Fruit fly (Drosophila melanogaster) whole organism, embryonic: ENCODE measurements around the gene SNRPG.
A peak's percentile ranks its signal among the peaks of the same experiment; 100 is the strongest.

Experiments
- ATbp ChIP-seq: fragments of 200-800 bp; sonication (Bioruptor generic); optimal IDR thresholded peaks from 2 replicates; lab custom pipeline; 2017; ENCODE audit warnings: missing biosample characterization, mild to moderate bottlenecking, missing genetic modification characterization, missing genetic modification reagents
- B-H2 ChIP-seq: fragments of 200-800 bp; sonication (Bioruptor generic); optimal IDR thresholded peaks from 2 replicates; lab custom pipeline; 2018; ENCODE audit warnings: missing biosample characterization, mild to moderate bottlenecking, missing genetic modification characterization
- CG10209 ChIP-seq: fragments of 200-800 bp; sonication (Bioruptor generic); optimal IDR thresholded peaks from 3 replicates; lab custom pipeline; 2017; ENCODE audit warnings: missing biosample characterization, mild to moderate bottlenecking, missing genetic modification characterization, missing genetic modification reagents
- CG10267 ChIP-seq: fragments of 200-800 bp; sonication (Bioruptor generic); optimal IDR thresholded peaks from 2 replicates; lab custom pipeline; 2018; ENCODE audit warnings: missing biosample characterization, mild to moderate bottlenecking, missing genetic modification characterization, moderate library complexity
- CG15269 ChIP-seq: fragments of 200-800 bp; sonication (Bioruptor generic); optimal IDR thresholded peaks from 2 replicates; lab custom pipeline; 2018; ENCODE audit warnings: missing biosample characterization, mild to moderate bottlenecking, missing genetic modification characterization, moderate library complexity
- CG16779 ChIP-seq: fragments of 200-800 bp; sonication (Bioruptor generic); IDR thresholded peaks from 2 replicates; pipeline ENCODE4 v1.3.6; 2022; ENCODE audit warnings: missing biosample characterization, missing genetic modification characterization
- CG17385 ChIP-seq: fragments of 200-800 bp; sonication (Bioruptor generic); optimal IDR thresholded peaks from 3 replicates; lab custom pipeline; 2018; ENCODE audit warnings: missing biosample characterization, mild to moderate bottlenecking, missing genetic modification characterization
- CG18011 ChIP-seq: fragments of 200-800 bp; sonication (Bioruptor generic); optimal IDR thresholded peaks from 2 replicates; lab custom pipeline; 2017; ENCODE audit warnings: missing biosample characterization, missing genetic modification characterization, mild to moderate bottlenecking, moderate library complexity, missing genotype
- CG2202 ChIP-seq: fragments of 200-800 bp; sonication (Bioruptor generic); optimal IDR thresholded peaks from 2 replicates; lab custom pipeline; 2018; ENCODE audit warnings: missing biosample characterization, mild to moderate bottlenecking, missing genetic modification characterization
- CG32772 ChIP-seq: fragments of 200-800 bp; sonication (Bioruptor generic); IDR thresholded peaks from 2 replicates; pipeline ENCODE4 v1.3.6; 2022; ENCODE audit warnings: missing biosample characterization, missing genetic modification characterization
- CG42726 ChIP-seq: fragments of 200-800 bp; sonication (Bioruptor generic); IDR thresholded peaks from 2 replicates; pipeline ENCODE4 v1.3.6; 2022; ENCODE audit warnings: missing biosample characterization, missing genetic modification characterization; ENCODE audit not compliant: partially characterized antibody
- CG4404 ChIP-seq: fragments of 200-800 bp; sonication (Bioruptor generic); IDR thresholded peaks from 2 replicates; pipeline ENCODE4 v1.3.6; 2022; ENCODE audit warnings: missing biosample characterization, missing genetic modification characterization
- CG5180 ChIP-seq: fragments of 200-800 bp; sonication (Bioruptor generic); optimal IDR thresholded peaks from 3 replicates; lab custom pipeline; 2017; ENCODE audit warnings: missing biosample characterization, missing genetic modification characterization, mild to moderate bottlenecking, moderate library complexity, missing genetic modification reagents
- CG6854 ChIP-seq: fragments of 200-800 bp; sonication (Bioruptor generic); optimal IDR thresholded peaks from 3 replicates; lab custom pipeline; 2017; ENCODE audit warnings: missing biosample characterization, mild to moderate bottlenecking, missing genetic modification characterization
- CG7745 ChIP-seq: fragments of 200-800 bp; sonication (Bioruptor generic); optimal IDR thresholded peaks from 2 replicates; lab custom pipeline; 2018; ENCODE audit warnings: missing biosample characterization, mild to moderate bottlenecking, missing genetic modification characterization, moderate library complexity
- CG7987 ChIP-seq: fragments of 200-800 bp; sonication (Bioruptor generic); optimal IDR thresholded peaks from 2 replicates; lab custom pipeline; 2018; ENCODE audit warnings: missing biosample characterization, mild to moderate bottlenecking, missing genetic modification characterization, moderate library complexity
- CG8359 ChIP-seq: fragments of 200-800 bp; sonication (Bioruptor generic); optimal IDR thresholded peaks from 2 replicates; lab custom pipeline; 2017; ENCODE audit warnings: missing biosample characterization, mild to moderate bottlenecking, missing genetic modification characterization, borderline replicate concordance
- CG9437 ChIP-seq: fragments of 200-800 bp; sonication (Bioruptor generic); optimal IDR thresholded peaks from 2 replicates; lab custom pipeline; 2018; ENCODE audit warnings: missing biosample characterization, mild to moderate bottlenecking, missing genetic modification characterization
- CG9727 ChIP-seq: fragments of 200-800 bp; sonication (Bioruptor generic); optimal IDR thresholded peaks from 3 replicates; lab custom pipeline; 2017; ENCODE audit warnings: missing biosample characterization, mild to moderate bottlenecking, missing genetic modification characterization
- D ChIP-seq, 2 experiments: fragments of 200-800 bp in 1 of 2; fragments of >200 bp in 1 of 2; sonication (Bioruptor generic) in 1 of 2; optimal IDR thresholded peaks; 2 replicates in 1 of 2; 3 replicates in 1 of 2; lab custom pipeline; 2017; ENCODE audit warnings: mild to moderate bottlenecking in 1 of 2, missing biosample characterization in 1 of 2, missing genetic modification characterization in 1 of 2, missing genetic modification reagents in 1 of 2
- D19B ChIP-seq: fragments of 200-800 bp; sonication (Bioruptor generic); optimal IDR thresholded peaks from 2 replicates; lab custom pipeline; 2017; ENCODE audit warnings: missing biosample characterization, mild to moderate bottlenecking, missing genetic modification characterization
- HLH54F ChIP-seq: fragments of 200-800 bp; sonication (Bioruptor generic); optimal IDR thresholded peaks from 3 replicates; lab custom pipeline; 2016; ENCODE audit warnings: missing biosample characterization, missing genetic modification characterization
- Oaz ChIP-seq: fragments of 200-800 bp; sonication (Bioruptor generic); IDR thresholded peaks from 2 replicates; pipeline ENCODE4 v1.3.6; 2022; ENCODE audit warnings: missing biosample characterization, missing genetic modification characterization
- Optix ChIP-seq: fragments of 200-800 bp; sonication (Bioruptor generic); IDR thresholded peaks from 3 replicates; pipeline ENCODE4 v1.3.6; 2022; ENCODE audit warnings: missing biosample characterization, missing genetic modification characterization
- Poxn ChIP-seq: fragments of 200-800 bp; sonication (Bioruptor generic); IDR thresholded peaks from 2 replicates; pipeline ENCODE4 v1.3.6; 2022; ENCODE audit warnings: missing biosample characterization, missing genetic modification characterization
- Sry-β ChIP-seq: fragments of 200-800 bp; sonication (Bioruptor generic); optimal IDR thresholded peaks from 2 replicates; lab custom pipeline; 2018; ENCODE audit warnings: missing biosample characterization, mild to moderate bottlenecking, missing genetic modification characterization, moderate library complexity
- aop ChIP-seq: fragments of 200-800 bp; sonication (Bioruptor generic); IDR thresholded peaks from 2 replicates; pipeline ENCODE4 v1.3.6; 2022; ENCODE audit warnings: missing biosample characterization, missing genetic modification characterization
- az2 ChIP-seq: fragments of 200-800 bp; sonication (Bioruptor generic); optimal IDR thresholded peaks from 3 replicates; lab custom pipeline; 2016; ENCODE audit warnings: missing biosample characterization, missing genetic modification characterization
- bcd ChIP-seq: fragments of 200-800 bp; sonication (Bioruptor generic); optimal IDR thresholded peaks from 2 replicates; lab custom pipeline; 2017; ENCODE audit warnings: missing biosample characterization, mild to moderate bottlenecking, missing genetic modification characterization
- bowl ChIP-seq: fragments of 200-800 bp; sonication (Bioruptor generic); IDR thresholded peaks from 2 replicates; pipeline ENCODE4 v1.3.6; 2022; ENCODE audit warnings: missing biosample characterization, missing genetic modification characterization
- btn ChIP-seq: fragments of 200-800 bp; sonication (Bioruptor generic); optimal IDR thresholded peaks from 2 replicates; lab custom pipeline; 2016; ENCODE audit warnings: missing biosample characterization, missing genetic modification characterization
- caup ChIP-seq: fragments of 200-800 bp; sonication (Bioruptor generic); optimal IDR thresholded peaks from 3 replicates; lab custom pipeline; 2017; ENCODE audit warnings: missing biosample characterization, mild to moderate bottlenecking, missing genetic modification characterization, moderate library complexity; ENCODE audit not compliant: severe bottlenecking
- ewg ChIP-seq: fragments of 200-800 bp; sonication (Bioruptor generic); optimal IDR thresholded peaks from 3 replicates; lab custom pipeline; 2017; ENCODE audit warnings: mild to moderate bottlenecking, missing biosample characterization, missing genetic modification reagents, missing genetic modification characterization
- gem ChIP-seq: fragments of 200-800 bp; sonication (Bioruptor generic); optimal IDR thresholded peaks from 2 replicates; lab custom pipeline; 2019; ENCODE audit warnings: missing biosample characterization, mild to moderate bottlenecking, missing genetic modification characterization, moderate library complexity
- her ChIP-seq: fragments of 200-800 bp; sonication (Bioruptor generic); optimal IDR thresholded peaks from 2 replicates; lab custom pipeline; 2016; ENCODE audit warnings: missing biosample characterization, missing genetic modification characterization
- kah ChIP-seq: fragments of 200-800 bp; sonication (Bioruptor generic); optimal IDR thresholded peaks from 2 replicates; lab custom pipeline; 2018; ENCODE audit warnings: missing biosample characterization, mild to moderate bottlenecking, missing genetic modification characterization
- prd ChIP-seq, 3 experiments: fragments of >200 bp in 2 of 3; fragments of 200-800 bp in 1 of 3; sonication (Bioruptor generic) in 1 of 3; optimal IDR thresholded peaks in 2 of 3; IDR thresholded peaks in 1 of 3; 2 replicates in 2 of 3; 3 replicates in 1 of 3; pipeline versions ENCODE4 v1.3.6 to Lab custom; 2017 to 2022; ENCODE audit warnings: missing biosample characterization in 1 of 3, missing genetic modification characterization in 1 of 3
- pros ChIP-seq: fragments of 200-800 bp; sonication (Bioruptor generic); optimal IDR thresholded peaks from 3 replicates; lab custom pipeline; 2019; ENCODE audit warnings: missing biosample characterization, mild to moderate bottlenecking, missing genetic modification characterization, moderate library complexity
- psq ChIP-seq: fragments of 200-800 bp; sonication (Bioruptor generic); optimal IDR thresholded peaks from 2 replicates; lab custom pipeline; 2017; ENCODE audit warnings: missing biosample characterization, missing genetic modification characterization
- scrt ChIP-seq: fragments of 200-800 bp; sonication (Bioruptor generic); optimal IDR thresholded peaks from 2 replicates; lab custom pipeline; 2018; ENCODE audit warnings: missing biosample characterization, mild to moderate bottlenecking, missing genetic modification characterization, moderate library complexity
- slbo ChIP-seq: fragments of 200-800 bp; sonication (Bioruptor generic); IDR thresholded peaks from 2 replicates; pipeline ENCODE4 v1.3.6; 2022; ENCODE audit warnings: missing biosample characterization, missing genetic modification characterization
- sob ChIP-seq: fragments of 200-800 bp; sonication (Bioruptor generic); IDR thresholded peaks from 2 replicates; pipeline ENCODE4 v1.3.6; 2022; ENCODE audit warnings: missing biosample characterization, missing genetic modification characterization
- tgo ChIP-seq: fragments of 200-800 bp; sonication (Bioruptor generic); IDR thresholded peaks from 3 replicates; pipeline ENCODE4 v1.3.6; 2022; ENCODE audit warnings: missing biosample characterization, missing genetic modification characterization
- ttk ChIP-seq: fragments of 200-800 bp; sonication (Bioruptor generic); IDR thresholded peaks from 2 replicates; pipeline ENCODE4 v2.1.2; 2022; ENCODE audit warnings: missing biosample characterization, missing genetic modification characterization
- tup ChIP-seq: fragments of 200-800 bp; sonication (Bioruptor generic); optimal IDR thresholded peaks from 2 replicates; lab custom pipeline; 2016; ENCODE audit warnings: missing biosample characterization, mild to moderate bottlenecking, missing genetic modification characterization, moderate library complexity
- unc-4 ChIP-seq: fragments of 200-800 bp; sonication (Bioruptor generic); IDR thresholded peaks from 2 replicates; pipeline ENCODE4 v1.3.6; 2022; ENCODE audit warnings: missing biosample characterization, missing genetic modification characterization; ENCODE audit not compliant: partially characterized antibody

The SNRPG gene

DNA sequence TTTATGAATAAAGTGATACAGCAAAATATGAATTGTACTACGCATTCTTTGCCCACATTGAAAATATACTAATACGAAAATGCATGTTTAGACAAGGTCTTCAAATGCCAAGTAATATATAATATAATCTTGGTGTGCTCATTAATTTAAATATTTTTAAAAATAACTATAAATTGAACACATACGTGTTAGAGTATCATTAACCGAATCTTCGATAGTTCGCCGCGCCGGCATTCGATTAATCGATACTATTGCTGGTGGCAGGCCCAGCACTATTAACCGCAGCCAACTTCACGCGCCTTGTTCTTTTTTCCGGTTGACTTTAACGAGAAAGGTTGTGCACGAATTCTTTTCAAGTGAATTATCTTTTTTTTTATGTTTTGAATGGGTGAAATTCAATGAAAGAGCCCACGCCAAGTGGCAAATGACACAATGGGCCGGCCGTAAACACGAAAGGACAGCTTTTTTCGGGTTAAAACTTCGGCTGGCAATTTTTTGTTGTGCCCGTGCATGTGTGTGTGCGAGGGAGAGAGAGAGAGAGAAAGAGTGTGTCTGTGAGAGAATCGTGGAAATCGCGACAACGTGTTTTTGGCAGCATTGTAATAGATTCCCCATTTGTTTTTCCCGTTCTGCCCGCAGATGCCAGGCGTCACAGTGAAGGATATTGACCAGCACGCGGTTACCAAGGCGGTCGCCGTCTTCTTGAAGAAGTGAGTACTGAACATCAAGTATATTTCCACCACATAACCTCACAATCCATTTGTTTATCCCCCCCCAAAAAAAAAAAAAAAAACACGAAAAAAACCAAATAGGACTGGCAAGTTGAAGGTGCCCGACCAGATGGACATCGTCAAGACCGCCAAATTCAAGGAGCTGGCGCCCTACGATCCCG lies 2.4 kb downstream of the SNRPG start, which contains the start of gene RpS19a (continued):
- no peak for TF ChIP-seq prd (optimal IDR thresholded peaks at IDR 0.05; lab: Kevin White, UChicago)
- TF ChIP-seq prd (GFP tag; IDR thresholded peaks at IDR 0.05; lab: Robert Waterston, UW), result peak; percentile 47; the same call in 2 of the 3 replicates
- TF ChIP-seq Poxn (GFP tag; lab: Robert Waterston, UW), result peak; percentile 15; the same call in 1 of the 2 replicates
- TF ChIP-seq scrt (GFP tag; lab: Kevin White, UChicago), result peak; percentile 77
- peak; percentile 74 for TF ChIP-seq CG15269
- TF ChIP-seq ATbp, result peak; percentile 83
- TF ChIP-seq bcd (GFP tag; lab: Kevin White, UChicago), result peak; percentile 82
- TF ChIP-seq CG4404 (GFP tag; lab: Robert Waterston, UW), result no peak
- peak; percentile 51; the same call in 2 of the 3 replicates for TF ChIP-seq tgo (GFP tag; lab: Robert Waterston, UW)
- TF ChIP-seq slbo (GFP tag; lab: Robert Waterston, UW), result peak; percentile 75
- TF ChIP-seq CG10209, result peak; percentile 78
- peak; percentile 60 for TF ChIP-seq kah (GFP tag; lab: Kevin White, UChicago)
- peak; percentile 73 for TF ChIP-seq sob (GFP tag; lab: Robert Waterston, UW)
- TF ChIP-seq CG2202 (tag; lab: Kevin White, UChicago), result peak; percentile 45
- peak; percentile 40 for TF ChIP-seq pros
- TF ChIP-seq CG7745 (tag; lab: Kevin White, UChicago), result peak; percentile 55
- peak; percentile 80 for TF ChIP-seq CG6854
- peak; percentile 44 for TF ChIP-seq Sry-β
- TF ChIP-seq CG18011, result peak; percentile 63
- TF ChIP-seq gem (tag; lab: Kevin White, UChicago), result peak; percentile 58
- peak; percentile 47; the same call in 1 of the 2 replicates for TF ChIP-seq bowl
- TF ChIP-seq caup (GFP tag; lab: Kevin White, UChicago), result peak; percentile 92
- TF ChIP-seq D19B (GFP tag; lab: Kevin White, UChicago), result peak; percentile 58
- no peak for TF ChIP-seq aop (GFP tag; lab: Robert Waterston, UW)
- no peak for TF ChIP-seq CG42726 (GFP tag; lab: Robert Waterston, UW)
- peak; percentile 85 for TF ChIP-seq CG17385 (GFP tag; lab: Kevin White, UChicago)
- TF ChIP-seq ttk (GFP tag; lab: Robert Waterston, UW), result peak; percentile 62
- peak; percentile 13 for TF ChIP-seq her (GFP tag; lab: Kevin White, UChicago)
- peak; percentile 92 for TF ChIP-seq B-H2 (GFP tag; lab: Kevin White, UChicago)
- TF ChIP-seq psq (GFP tag; lab: Kevin White, UChicago), result no peak
- TF ChIP-seq CG32772, result peak; percentile 33; the same call in 1 of the 2 replicates
- TF ChIP-seq tup, result no peak
- TF ChIP-seq ewg (GFP tag; lab: Kevin White, UChicago), result peak; percentile 54
- peak; percentile 35 for TF ChIP-seq az2 (GFP tag; lab: Kevin White, UChicago)
- peak; percentile 55 for TF ChIP-seq Oaz (GFP tag; lab: Robert Waterston, UW)
- no peak for TF ChIP-seq unc-4 (GFP tag; lab: Robert Waterston, UW)
- peak; percentile 16 for TF ChIP-seq HLH54F (GFP tag; lab: Kevin White, UChicago)
- peak; percentile 73 for TF ChIP-seq CG5180 (GFP tag; lab: Kevin White, UChicago)
- TF ChIP-seq CG16779 (GFP tag; lab: Robert Waterston, UW), result 0 out of 2 replicates have a peak, but pooled peaks have one; percentile 66
- TF ChIP-seq CG7987 (GFP tag; lab: Kevin White, UChicago), result peak; percentile 94
- peak; percentile 43 for TF ChIP-seq btn (GFP tag; lab: Kevin White, UChicago)
- TF ChIP-seq CG9437 (GFP tag; lab: Kevin White, UChicago), result peak; percentile 74
- TF ChIP-seq CG10267 (tag; lab: Kevin White, UChicago), result peak; percentile 61
- TF ChIP-seq CG8359 (GFP tag; lab: Kevin White, UChicago), result peak; percentile 61
- TF ChIP-seq D (optimal IDR thresholded peaks at IDR 0.05; lab: Kevin White, UChicago), result no peak
- peak; percentile 66 for TF ChIP-seq D (GFP tag; optimal IDR thresholded peaks at IDR 0.05; lab: Kevin White, UChicago)
- TF ChIP-seq Optix (GFP tag; lab: Robert Waterston, UW), result peak; percentile 66; the same call in 2 of the 3 replicates
- TF ChIP-seq CG9727 (GFP tag; lab: Kevin White, UChicago), result peak; percentile 90
